Fruit fly (Drosophila melanogaster): Measurements from ENCODE around the gene jvl.

Gene jvl

DNA sequence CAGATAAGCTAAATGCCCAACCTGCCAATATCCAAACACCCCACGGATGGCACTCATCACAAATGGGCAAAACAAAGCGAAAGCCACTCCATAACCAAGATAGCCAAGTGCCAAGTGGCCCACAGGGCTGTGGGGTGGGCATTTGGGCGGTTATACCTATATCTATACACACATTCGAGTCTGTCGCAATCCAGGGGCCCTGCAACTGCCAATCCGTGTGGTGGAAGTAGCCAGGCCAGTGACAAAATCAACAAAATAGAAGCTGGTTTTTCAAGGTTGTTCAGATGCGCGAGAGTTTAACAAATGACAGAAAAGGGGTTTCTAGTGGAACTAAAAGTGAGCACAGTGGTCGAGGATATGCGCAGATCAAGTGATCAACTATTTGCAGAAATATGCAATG lies 46.3 kb upstream of the jvl start (continued):
- TF ChIP-seq CG6689 (GFP tag; IDR thresholded peaks at IDR 0.05) = no peak
- TF ChIP-seq CG1529 (GFP tag; optimal IDR thresholded peaks at IDR 0.05) = no peak
- TF ChIP-seq HHEX (GFP tag; optimal IDR thresholded peaks at IDR 0.05) = no peak
- TF ChIP-seq Rfx (GFP tag; IDR thresholded peaks at IDR 0.05) = peak; percentile 5; the same call in 1 of the 2 replicates
- no peak for TF ChIP-seq sima (GFP tag; optimal IDR thresholded peaks at IDR 0.05)
- TF ChIP-seq CG6272 (GFP tag; IDR thresholded peaks at IDR 0.05) = no peak
- no peak for TF ChIP-seq dm (GFP tag; optimal IDR thresholded peaks at IDR 0.05)
- no peak for TF ChIP-seq CG18619 (GFP tag; optimal IDR thresholded peaks at IDR 0.05)
- TF ChIP-seq CG18476 (GFP tag; optimal IDR thresholded peaks at IDR 0.05) = no peak
- no peak for TF ChIP-seq GATAe (GFP tag; conservative IDR thresholded peaks at IDR 0.05)
- no peak for TF ChIP-seq prd (optimal IDR thresholded peaks at IDR 0.05)
- 0 out of 3 replicates have a peak, but pooled peaks have one; percentile 17 for TF ChIP-seq prd (GFP tag; IDR thresholded peaks at IDR 0.05)
- TF ChIP-seq pb (GFP tag; optimal IDR thresholded peaks at IDR 0.05) = no peak
- no peak for TF ChIP-seq ERR (GFP tag; optimal IDR thresholded peaks at IDR 0.05)
- peak; percentile 2 for TF ChIP-seq sug (tag; optimal IDR thresholded peaks at IDR 0.05)
- TF ChIP-seq MTF-1 (GFP tag; optimal IDR thresholded peaks at IDR 0.05; ENCODE audit: borderline replicate concordance) = no peak
- TF ChIP-seq CG3995 (GFP tag; optimal IDR thresholded peaks at IDR 0.05) = no peak
- no peak for TF ChIP-seq eve (GFP tag; optimal IDR thresholded peaks at IDR 0.05)
- no peak for TF ChIP-seq Lhr (GFP tag; optimal IDR thresholded peaks at IDR 0.05)
- no peak for TF ChIP-seq Tbp (GFP tag; optimal IDR thresholded peaks at IDR 0.05)
- no peak for TF ChIP-seq CG6654 (GFP tag; optimal IDR thresholded peaks at IDR 0.05)
- TF ChIP-seq CG6791 (GFP tag; IDR thresholded peaks at IDR 0.05; ENCODE audit: partially characterized antibody) = no peak
- TF ChIP-seq Nf-YC (tag; optimal IDR thresholded peaks at IDR 0.05) = no peak
- 0 out of 2 replicates have a peak, but pooled peaks have one; percentile 31 for TF ChIP-seq rib (GFP tag; IDR thresholded peaks at IDR 0.05)
- peak; percentile 28; the same call in 1 of the 2 replicates for TF ChIP-seq NFAT (GFP tag; IDR thresholded peaks at IDR 0.05)
- TF ChIP-seq CG13894 (tag; optimal IDR thresholded peaks at IDR 0.05) = peak; percentile 71
- no peak for TF ChIP-seq gcm2 (GFP tag; optimal IDR thresholded peaks at IDR 0.05)
- TF ChIP-seq Dbx (GFP tag; IDR thresholded peaks at IDR 0.05) = 0 out of 3 replicates have a peak, but pooled peaks have one; percentile 19
- TF ChIP-seq ewg (GFP tag; optimal IDR thresholded peaks at IDR 0.05) = no peak
- no peak for TF ChIP-seq Hr39 (optimal IDR thresholded peaks at IDR 0.05)
- no peak for TF ChIP-seq CG7786 (GFP tag; optimal IDR thresholded peaks at IDR 0.05)
- no peak for TF ChIP-seq unpg (GFP tag; optimal IDR thresholded peaks at IDR 0.05)
- TF ChIP-seq mirr (GFP tag; optimal IDR thresholded peaks at IDR 0.05) = peak; percentile 27
- no peak for TF ChIP-seq slp2 (GFP tag; optimal IDR thresholded peaks at IDR 0.05)
- no peak for TF ChIP-seq CG1603 (tag; optimal IDR thresholded peaks at IDR 0.05)

DNA sequence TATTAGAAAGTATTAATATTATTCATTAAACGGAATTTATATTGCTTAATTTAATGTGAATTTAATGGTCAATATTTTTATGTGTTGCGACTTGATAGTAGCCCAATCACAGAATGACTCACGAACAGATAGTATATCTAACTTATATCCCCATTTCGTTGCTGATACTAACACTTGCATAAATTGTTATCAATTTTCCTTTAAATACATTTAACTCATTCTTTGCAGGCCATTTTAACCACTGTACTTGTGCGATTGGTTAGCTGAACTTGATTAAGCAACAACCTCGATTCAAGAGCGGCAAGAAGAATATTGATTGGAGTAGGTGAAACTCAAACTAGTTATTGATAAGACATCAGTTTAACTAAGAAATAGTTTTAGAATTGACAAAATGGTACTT lies 45.7 kb upstream of the jvl start:
- TF ChIP-seq exex (tag; optimal IDR thresholded peaks at IDR 0.05) (peak; percentile 62), CG31441 (GFP tag; IDR thresholded peaks at IDR 0.05) (0 out of 2 replicates have a peak, but pooled peaks have one; percentile 4), zen (tag; optimal IDR thresholded peaks at IDR 0.05) (no peak), sens (GFP tag) (peak; percentile 14), B-H1 (GFP tag; IDR thresholded peaks at IDR 0.05) (no peak), Hand (GFP tag; optimal IDR thresholded peaks at IDR 0.05) (no peak), CG8290 (GFP tag; optimal IDR thresholded peaks at IDR 0.05) (no peak), CG8290 (tag; optimal IDR thresholded peaks at IDR 0.05) (peak in 1 of 2 experiments; percentile 22), Lim3 (GFP tag; IDR thresholded peaks at IDR 0.05) (no peak), CG14050 (GFP tag; IDR thresholded peaks at IDR 0.05) (no peak), CG1233 (GFP tag; optimal IDR thresholded peaks at IDR 0.05) (no peak), prd (optimal IDR thresholded peaks at IDR 0.05) (no peak), prd (GFP tag; IDR thresholded peaks at IDR 0.05) (no peak), cwo (GFP tag; optimal IDR thresholded peaks at IDR 0.05) (no peak), CG8478 (optimal IDR thresholded peaks at IDR 0.05) (no peak), Dp (GFP tag; optimal IDR thresholded peaks at IDR 0.05) (no peak), CG9437 (GFP tag; optimal IDR thresholded peaks at IDR 0.05) (peak; percentile 3), lab (GFP tag; optimal IDR thresholded peaks at IDR 0.05) (no peak), Hey (tag; optimal IDR thresholded peaks at IDR 0.05) (no peak), tio (GFP tag; optimal IDR thresholded peaks at IDR 0.05) (no peak), aop (GFP tag; IDR thresholded peaks at IDR 0.05) (no peak), CG8281 (tag; optimal IDR thresholded peaks at IDR 0.05) (no peak)

Measured in whole organism, embryonic.